Worm (Caenorhabditis elegans) whole organism, late embryonic: Measurements from ENCODE around the gene him-17.

Experiments
- K02D7.2 ChIP-seq: sonication (generic microtip); optimal IDR thresholded peaks from 2 replicates; lab custom pipeline; 2017; ENCODE audit warnings: mild to moderate bottlenecking, missing genetic modification characterization, missing compliant biosample characterization
- ceh-24 ChIP-seq: sonication (generic microtip); optimal IDR thresholded peaks from 2 replicates; lab custom pipeline; 2016; ENCODE audit warnings: mild to moderate bottlenecking, missing genetic modification characterization, missing compliant biosample characterization
- ceh-45 ChIP-seq: fragments of 200-800 bp; sonication (Bioruptor generic); IDR thresholded peaks from 2 replicates; pipeline ENCODE4 v1.3.6; 2022; ENCODE audit warnings: missing genetic modification reagents, missing genetic modification characterization, missing compliant biosample characterization
- hlh-15 ChIP-seq: sonication (generic microtip); optimal IDR thresholded peaks from 2 replicates; lab custom pipeline; 2016; ENCODE audit warnings: missing genetic modification characterization, missing compliant biosample characterization
- nhr-11 ChIP-seq: fragments of 150-350 bp; optimal IDR thresholded peaks from 2 replicates; lab custom pipeline; 2014; ENCODE audit warnings: missing biosample characterization, missing genetic modification characterization
- pat-9 ChIP-seq: fragments of 200-800 bp; sonication (Bioruptor generic); optimal IDR thresholded peaks from 2 replicates; lab custom pipeline; 2018; ENCODE audit warnings: mild to moderate bottlenecking, missing genetic modification characterization, moderate library complexity, missing compliant biosample characterization
- pha-4 ChIP-seq: fragments of 150-350 bp; optimal IDR thresholded peaks from 2 replicates; lab custom pipeline; 2018; ENCODE audit warnings: missing biosample characterization, missing genetic modification reagents, missing genetic modification characterization
- pros-1 ChIP-seq: fragments of 150-350 bp; optimal IDR thresholded peaks from 2 replicates; lab custom pipeline; 2014; ENCODE audit warnings: missing biosample characterization, missing genetic modification reagents, missing genetic modification characterization
- unc-55 ChIP-seq: sonication (generic microtip); optimal IDR thresholded peaks from 2 replicates; lab custom pipeline; 2017; ENCODE audit warnings: missing biosample characterization, missing genetic modification reagents, missing genetic modification characterization

ce11 chrV:13165244-13165643 is 11.3 kb upstream of the him-17 start:
- TF ChIP-seq pat-9 (tag; lab: Kevin White, UChicago), result no peak
- TF ChIP-seq unc-55, result no peak
- TF ChIP-seq hlh-15 (tag; lab: Kevin White, UChicago), result no peak
- no peak for TF ChIP-seq pha-4 (tag; lab: Kevin White, UChicago)
- TF ChIP-seq ceh-24 (tag; lab: Kevin White, UChicago), result no peak
- no peak for TF ChIP-seq nhr-11 (tag; lab: Kevin White, UChicago)
- TF ChIP-seq ceh-45 (GFP tag; lab: Robert Waterston, UW), result no peak
- TF ChIP-seq K02D7.2, result no peak
- no peak for TF ChIP-seq pros-1
